Worm (Caenorhabditis elegans) whole organism, L1 larva: ENCODE results near the gene ZK813.3.

Source experiments
- blmp-1 ChIP-seq: fragments of 150-350 bp; optimal IDR thresholded peaks from 2 replicates; lab custom pipeline; 2014; ENCODE audit warnings: missing biosample characterization, missing genetic modification characterization
- mab-9 ChIP-seq: fragments of 200-800 bp; sonication (Bioruptor generic); IDR thresholded peaks from 2 replicates; pipeline ENCODE4 v1.3.6; 2022; ENCODE audit warnings: missing genetic modification reagents, missing genetic modification characterization, missing compliant biosample characterization

ce11 chrX:3393562-3393961 lies 48.1 kb upstream of the ZK813.3 start, which contains the start of gene slcf-2:
- TF ChIP-seq blmp-1, result no peak
- no peak for TF ChIP-seq mab-9 (GFP tag; lab: Robert Waterston, UW)
